Worm (Caenorhabditis elegans) whole organism, mixed stage, embryonic: ENCODE results near the gene C50E3.13.

ENCODE experiments used
- elt-1 ChIP-seq: sonication (generic microtip); optimal IDR thresholded peaks from 2 replicates; lab custom pipeline; 2017; ENCODE audit warnings: missing genetic modification characterization, mild to moderate bottlenecking, missing compliant biosample characterization, antibody characterized with exemption, moderate library complexity, borderline replicate concordance; ENCODE audit not compliant: insufficient read depth
- hlh-1 ChIP-seq: fragments of 150-350 bp; optimal IDR thresholded peaks from 2 replicates; lab custom pipeline; 2014; ENCODE audit warnings: missing biosample characterization, missing genetic modification reagents, missing genetic modification characterization
- lin-13 ChIP-seq: fragments of 150-350 bp; optimal IDR thresholded peaks from 2 replicates; lab custom pipeline; 2014; ENCODE audit warnings: missing biosample characterization, missing genetic modification characterization
- lin-32 ChIP-seq: fragments of 200-800 bp; sonication (Bioruptor generic); optimal IDR thresholded peaks from 2 replicates; lab custom pipeline; 2018; ENCODE audit warnings: mild to moderate bottlenecking, missing genetic modification characterization, missing compliant biosample characterization
- nhr-12 ChIP-seq: fragments of 150-350 bp; optimal IDR thresholded peaks from 2 replicates; lab custom pipeline; 2014; ENCODE audit warnings: missing biosample characterization, missing genetic modification characterization
- nhr-237 ChIP-seq: fragments of 150-350 bp; optimal IDR thresholded peaks from 2 replicates; lab custom pipeline; 2014; ENCODE audit warnings: missing biosample characterization, missing genetic modification characterization
- snpc-4 ChIP-seq: fragments of 150-350 bp; optimal IDR thresholded peaks from 2 replicates; lab custom pipeline; 2014; ENCODE audit warnings: missing biosample characterization, missing genetic modification characterization
- sptf-1 ChIP-seq: sonication (generic microtip); optimal IDR thresholded peaks from 2 replicates; lab custom pipeline; 2017; ENCODE audit warnings: mild to moderate bottlenecking, missing genetic modification characterization, moderate library complexity, missing compliant biosample characterization
- unc-120 ChIP-seq: sonication (generic microtip); optimal IDR thresholded peaks from 2 replicates; lab custom pipeline; 2017; ENCODE audit warnings: missing genetic modification characterization, missing compliant biosample characterization; ENCODE audit not compliant: poor library complexity, severe bottlenecking
- unc-62 ChIP-seq: fragments of 150-350 bp; optimal IDR thresholded peaks from 2 replicates; lab custom pipeline; 2014; ENCODE audit warnings: missing biosample characterization, missing genetic modification reagents, missing genetic modification characterization
- ztf-11 ChIP-seq: fragments of 150-350 bp; optimal IDR thresholded peaks from 2 replicates; lab custom pipeline; 2014; ENCODE audit warnings: missing biosample characterization, missing genetic modification characterization

ce11 chrV:7634657-7635056, 10.6 kb upstream of the C50E3.13 start, which contains the start of gene srd-31:
- TF ChIP-seq elt-1 = no peak
- TF ChIP-seq ztf-11 (tag; lab: Kevin White, UChicago) = no peak
- no peak for TF ChIP-seq unc-120 (tag; lab: Kevin White, UChicago)
- TF ChIP-seq lin-32 (GFP tag; lab: Kevin White, UChicago) = no peak
- TF ChIP-seq hlh-1 (tag; lab: Kevin White, UChicago) = no peak
- no peak for TF ChIP-seq sptf-1
- TF ChIP-seq nhr-12 (tag; lab: Kevin White, UChicago) = no peak
- TF ChIP-seq unc-62 (GFP tag; lab: Kevin White, UChicago) = no peak
- no peak for TF ChIP-seq lin-13 (tag; lab: Kevin White, UChicago)
- no peak for TF ChIP-seq nhr-237 (tag; lab: Kevin White, UChicago)
- no peak for TF ChIP-seq snpc-4 (tag; lab: Kevin White, UChicago)
